Worm (Caenorhabditis elegans) whole organism, L2 larva: ENCODE data around the gene C49C8.5.

Source experiments
- C34F6.9 ChIP-seq: fragments of 150-350 bp; optimal IDR thresholded peaks from 2 replicates; lab custom pipeline; 2014; ENCODE audit warnings: missing biosample characterization, missing genetic modification characterization
- F13H6.1 ChIP-seq: sonication (generic microtip); optimal IDR thresholded peaks from 2 replicates; lab custom pipeline; 2016; ENCODE audit warnings: missing genetic modification characterization, missing compliant biosample characterization
- R02D3.7 ChIP-seq: fragments of 150-350 bp; optimal IDR thresholded peaks from 2 replicates; lab custom pipeline; 2014; ENCODE audit warnings: missing biosample characterization, missing genetic modification characterization
- Y55F3AM.14 ChIP-seq: fragments of 200-800 bp; sonication (Bioruptor generic); optimal IDR thresholded peaks from 2 replicates; lab custom pipeline; 2018; ENCODE audit warnings: mild to moderate bottlenecking, missing genetic modification characterization, missing compliant biosample characterization
- ZK546.5 ChIP-seq: sonication (generic microtip); optimal IDR thresholded peaks from 2 replicates; lab custom pipeline; 2017; ENCODE audit warnings: missing biosample characterization, missing genetic modification characterization
- alr-1 ChIP-seq: fragments of 150-350 bp; optimal IDR thresholded peaks from 2 replicates; lab custom pipeline; 2014; ENCODE audit warnings: missing biosample characterization, missing genetic modification characterization
- aly-2 ChIP-seq: fragments of 150-350 bp; optimal IDR thresholded peaks from 2 replicates; lab custom pipeline; 2014; ENCODE audit warnings: missing biosample characterization, missing genetic modification characterization
- blmp-1 ChIP-seq: sonication (generic microtip); optimal IDR thresholded peaks from 2 replicates; lab custom pipeline; 2017; ENCODE audit warnings: missing genetic modification characterization, mild to moderate bottlenecking, missing compliant biosample characterization, antibody characterized with exemption, moderate library complexity; ENCODE audit not compliant: insufficient read depth
- ceh-16 ChIP-seq: fragments of 150-350 bp; optimal IDR thresholded peaks from 2 replicates; lab custom pipeline; 2014; ENCODE audit warnings: missing biosample characterization, missing genetic modification characterization
- ceh-82 ChIP-seq: fragments of 150-350 bp; optimal IDR thresholded peaks from 2 replicates; lab custom pipeline; 2014; ENCODE audit warnings: missing biosample characterization, missing genetic modification characterization
- crh-2 ChIP-seq: sonication (generic microtip); optimal IDR thresholded peaks from 2 replicates; lab custom pipeline; 2017; ENCODE audit warnings: missing biosample characterization, missing genetic modification characterization
- dmd-4 ChIP-seq: sonication (generic microtip); optimal IDR thresholded peaks from 2 replicates; lab custom pipeline; 2017; ENCODE audit warnings: missing biosample characterization, missing genetic modification characterization
- elt-1 ChIP-seq: fragments of 150-350 bp; optimal IDR thresholded peaks from 2 replicates; lab custom pipeline; 2014; ENCODE audit warnings: missing biosample characterization, missing genetic modification characterization
- elt-3 ChIP-seq: sonication (generic microtip); optimal IDR thresholded peaks from 2 replicates; lab custom pipeline; 2017; ENCODE audit warnings: missing biosample characterization, missing genetic modification characterization
- fos-1 ChIP-seq: fragments of 150-350 bp; optimal IDR thresholded peaks from 2 replicates; lab custom pipeline; 2014; ENCODE audit warnings: missing biosample characterization, missing genetic modification characterization
- gmeb-1 ChIP-seq: fragments of 150-350 bp; optimal IDR thresholded peaks from 2 replicates; lab custom pipeline; 2014; ENCODE audit warnings: missing biosample characterization, missing genetic modification characterization
- lin-11 ChIP-seq: fragments of 150-350 bp; sonication (generic microtip); optimal IDR thresholded peaks from 2 replicates; lab custom pipeline; 2014; ENCODE audit warnings: missing biosample characterization, missing genetic modification characterization, inconsistent platforms, mixed read lengths
- lin-13 ChIP-seq: fragments of 150-350 bp; optimal IDR thresholded peaks from 2 replicates; lab custom pipeline; 2014; ENCODE audit warnings: missing biosample characterization, missing genetic modification reagents, missing genetic modification characterization
- lin-39 ChIP-seq: fragments of 150-350 bp; optimal IDR thresholded peaks from 2 replicates; lab custom pipeline; 2014; ENCODE audit warnings: missing biosample characterization, missing genetic modification reagents, missing genetic modification characterization
- lsy-2 ChIP-seq, 2 experiments: fragments of 150-350 bp in 1 of 2; sonication (generic microtip) in 1 of 2; optimal IDR thresholded peaks; 2 replicates each; lab custom pipeline; 2014 to 2017; ENCODE audit warnings: missing biosample characterization in 2 of 2, missing genetic modification characterization in 2 of 2
- mab-5 ChIP-seq: fragments of 150-350 bp; optimal IDR thresholded peaks from 2 replicates; lab custom pipeline; 2014; ENCODE audit warnings: missing biosample characterization, missing genetic modification characterization
- mbf-1 ChIP-seq: sonication (generic microtip); optimal IDR thresholded peaks from 2 replicates; lab custom pipeline; 2017; ENCODE audit warnings: missing biosample characterization, missing genetic modification characterization
- mdl-1 ChIP-seq, 2 experiments: fragments of 150-350 bp in 1 of 2; sonication (generic microtip) in 1 of 2; optimal IDR thresholded peaks; 2 replicates each; lab custom pipeline; 2017; ENCODE audit warnings: missing biosample characterization in 2 of 2, missing genetic modification characterization in 2 of 2
- nhr-10 ChIP-seq: sonication (generic microtip); optimal IDR thresholded peaks from 2 replicates; lab custom pipeline; 2017; ENCODE audit warnings: missing biosample characterization, missing genetic modification characterization
- nhr-11 ChIP-seq: fragments of 150-350 bp; optimal IDR thresholded peaks from 2 replicates; lab custom pipeline; 2014; ENCODE audit warnings: missing biosample characterization, missing genetic modification characterization
- nhr-12 ChIP-seq: fragments of 150-350 bp; optimal IDR thresholded peaks from 2 replicates; lab custom pipeline; 2014; ENCODE audit warnings: missing biosample characterization, missing genetic modification characterization
- nhr-129 ChIP-seq: fragments of 150-350 bp; optimal IDR thresholded peaks from 2 replicates; lab custom pipeline; 2014; ENCODE audit warnings: missing biosample characterization, missing genetic modification characterization
- nhr-21 ChIP-seq: fragments of 150-350 bp; optimal IDR thresholded peaks from 2 replicates; lab custom pipeline; 2014; ENCODE audit warnings: missing biosample characterization, missing genetic modification characterization
- nhr-23 ChIP-seq: fragments of 150-350 bp; optimal IDR thresholded peaks from 2 replicates; lab custom pipeline; 2014; ENCODE audit warnings: missing biosample characterization, missing genetic modification reagents, missing genetic modification characterization
- nhr-237 ChIP-seq: fragments of 150-350 bp; optimal IDR thresholded peaks from 2 replicates; lab custom pipeline; 2014; ENCODE audit warnings: missing biosample characterization, missing genetic modification characterization
- nhr-25 ChIP-seq: fragments of 150-350 bp; sonication (generic microtip); optimal IDR thresholded peaks from 3 replicates; lab custom pipeline; 2014; ENCODE audit warnings: missing biosample characterization, missing genetic modification characterization
- nhr-6 ChIP-seq: fragments of 150-350 bp; optimal IDR thresholded peaks from 2 replicates; lab custom pipeline; 2014; ENCODE audit warnings: missing biosample characterization, missing genetic modification characterization
- nhr-77 ChIP-seq: fragments of 150-350 bp; optimal IDR thresholded peaks from 2 replicates; lab custom pipeline; 2014; ENCODE audit warnings: missing biosample characterization, missing genetic modification characterization
- peb-1 ChIP-seq: fragments of 150-350 bp; optimal IDR thresholded peaks from 2 replicates; lab custom pipeline; 2014; ENCODE audit warnings: missing biosample characterization, missing genetic modification characterization
- sem-4 ChIP-seq: fragments of 150-350 bp; optimal IDR thresholded peaks from 2 replicates; lab custom pipeline; 2014; ENCODE audit warnings: missing biosample characterization, missing genetic modification reagents, missing genetic modification characterization
- skn-1 ChIP-seq: sonication (generic microtip); optimal IDR thresholded peaks from 2 replicates; lab custom pipeline; 2017; ENCODE audit warnings: missing biosample characterization, missing genetic modification characterization
- sma-3 ChIP-seq: sonication (generic microtip); optimal IDR thresholded peaks from 2 replicates; lab custom pipeline; 2016; ENCODE audit warnings: missing genetic modification reagents, missing genetic modification characterization, missing compliant biosample characterization
- sma-9 ChIP-seq, 2 experiments: fragments of 150-350 bp in 1 of 2; sonication (generic microtip) in 1 of 2; optimal IDR thresholded peaks; 2 replicates each; lab custom pipeline; 2014 to 2016; ENCODE audit warnings: missing genetic modification characterization in 2 of 2, mild to moderate bottlenecking in 1 of 2, missing biosample characterization in 1 of 2, missing compliant biosample characterization in 1 of 2, missing genetic modification reagents in 1 of 2, moderate library complexity in 1 of 2
- snpc-4 ChIP-seq: fragments of 150-350 bp; optimal IDR thresholded peaks from 2 replicates; lab custom pipeline; 2014; ENCODE audit warnings: missing biosample characterization, missing genetic modification characterization
- unc-39 ChIP-seq: fragments of 150-350 bp; optimal IDR thresholded peaks from 2 replicates; lab custom pipeline; 2014; ENCODE audit warnings: missing biosample characterization, missing genetic modification characterization
- unc-55 ChIP-seq: fragments of 150-350 bp; sonication (generic microtip); optimal IDR thresholded peaks from 3 replicates; lab custom pipeline; 2014; ENCODE audit warnings: missing biosample characterization, missing genetic modification reagents, missing genetic modification characterization
- unc-62 ChIP-seq: fragments of 150-350 bp; optimal IDR thresholded peaks from 2 replicates; lab custom pipeline; 2014; ENCODE audit warnings: missing biosample characterization, missing genetic modification reagents, missing genetic modification characterization
- zag-1 ChIP-seq: fragments of 150-350 bp; optimal IDR thresholded peaks from 2 replicates; lab custom pipeline; 2014; ENCODE audit warnings: missing biosample characterization, missing genetic modification characterization
- ztf-1 ChIP-seq: fragments of 200-800 bp; sonication (Bioruptor generic); conservative IDR thresholded peaks from 2 replicates; pipeline ENCODE4 v1.3.6; 2022; ENCODE audit warnings: missing genetic modification characterization, missing compliant biosample characterization
- ztf-4 ChIP-seq: fragments of 150-350 bp; optimal IDR thresholded peaks from 2 replicates; lab custom pipeline; 2014; ENCODE audit warnings: missing biosample characterization, missing genetic modification characterization

Gene C49C8.5

ce11 chrIV:8653592-8653991 is at the start of gene C49C8.5:
Gene C49C8.5 (minus strand): TSS chrIV:8653664.
- peak; percentile 42 for TF ChIP-seq fos-1 (tag; lab: Kevin White, UChicago)
- no peak for TF ChIP-seq ceh-82 (tag; lab: Kevin White, UChicago)

ce11 chrIV:8697436-8697835 is 44.0 kb upstream of the C49C8.5 start, which contains the start of gene ttll-11:
Gene ttll-11 (plus strand): TSS chrIV:8697736.
- TF ChIP-seq lin-11 (tag; lab: Kevin White, UChicago): peak; percentile 1
- TF ChIP-seq lin-13 (GFP tag; lab: Kevin White, UChicago): no peak

ce11 chrIV:8691486-8691885 is 38.0 kb upstream of the C49C8.5 start, which contains the start of the genes hst-1 and ints-6:
Gene hst-1 (minus strand): TSS chrIV:8691513.
Gene ints-6 (plus strand): TSS chrIV:8691745.
- TF ChIP-seq unc-55 (GFP tag; lab: Kevin White, UChicago): peak; percentile 26
- peak; percentile 6 for TF ChIP-seq C34F6.9
- TF ChIP-seq gmeb-1 (tag; lab: Kevin White, UChicago): peak; percentile 36
- TF ChIP-seq mbf-1 (tag; lab: Kevin White, UChicago): no peak
- peak in 1 of 2 experiments; percentile 31 for TF ChIP-seq lsy-2 (tag; optimal IDR thresholded peaks at IDR 0.05; lab: Kevin White, UChicago)
- TF ChIP-seq ceh-16 (tag; lab: Kevin White, UChicago): no peak
- peak; percentile 15 for TF ChIP-seq sma-3 (GFP tag; lab: Kevin White, UChicago)
- TF ChIP-seq F13H6.1 (tag; lab: Kevin White, UChicago): peak; percentile 19

ce11 chrIV:8687605-8688191 is 34.2 kb upstream of the C49C8.5 start, which contains the start of gene snrp-3:
Gene snrp-3 (minus strand): TSS chrIV:8687810.
- peak; percentile 83 for TF ChIP-seq F13H6.1 (tag; lab: Kevin White, UChicago)
- TF ChIP-seq blmp-1 (tag; lab: Kevin White, UChicago): no peak
- peak; percentile 71 for TF ChIP-seq sma-3 (GFP tag; lab: Kevin White, UChicago)
- TF ChIP-seq unc-39: no peak
- TF ChIP-seq R02D3.7 (tag; lab: Kevin White, UChicago): peak; percentile 16
- no peak for TF ChIP-seq aly-2 (tag; lab: Kevin White, UChicago)
- TF ChIP-seq nhr-11: no peak
- TF ChIP-seq mdl-1 (tag; optimal IDR thresholded peaks at IDR 0.05; lab: Kevin White, UChicago): peak in 1 of 2 experiments; percentile 75
- no peak for TF ChIP-seq ZK546.5
- TF ChIP-seq lin-11 (tag; lab: Kevin White, UChicago): no peak
- TF ChIP-seq ceh-16 (tag; lab: Kevin White, UChicago): no peak
- TF ChIP-seq alr-1 (tag; lab: Kevin White, UChicago): no peak
- TF ChIP-seq nhr-129: peak; percentile 79
- TF ChIP-seq unc-55 (GFP tag; lab: Kevin White, UChicago): peak; percentile 94
- peak; percentile 30 for TF ChIP-seq ztf-4 (tag; lab: Kevin White, UChicago)
- TF ChIP-seq elt-3 (tag; lab: Kevin White, UChicago): no peak
- no peak for TF ChIP-seq ztf-1 (GFP tag; lab: Robert Waterston, UW)
- TF ChIP-seq skn-1 (tag; lab: Kevin White, UChicago): no peak
- no peak for TF ChIP-seq nhr-77
- TF ChIP-seq lsy-2 (tag; optimal IDR thresholded peaks at IDR 0.05; lab: Kevin White, UChicago): peak; percentile 85 to 94
- TF ChIP-seq nhr-25 (tag; lab: Kevin White, UChicago): peak; percentile 90
- TF ChIP-seq C34F6.9: peak; percentile 96
- TF ChIP-seq nhr-12 (tag; lab: Kevin White, UChicago): no peak
- TF ChIP-seq fos-1 (tag; lab: Kevin White, UChicago): peak; percentile 43
- TF ChIP-seq nhr-21 (tag; lab: Kevin White, UChicago): peak; percentile 78
- peak; percentile 73 for TF ChIP-seq mab-5 (tag; lab: Kevin White, UChicago)
- no peak for TF ChIP-seq peb-1 (tag; lab: Kevin White, UChicago)
- TF ChIP-seq nhr-23 (tag; lab: Kevin White, UChicago): no peak
- peak; percentile 62 for TF ChIP-seq sem-4 (tag; lab: Kevin White, UChicago)
- TF ChIP-seq mbf-1 (tag; lab: Kevin White, UChicago): no peak
- TF ChIP-seq Y55F3AM.14 (GFP tag; lab: Kevin White, UChicago): no peak
- TF ChIP-seq nhr-10 (tag; lab: Kevin White, UChicago): peak; percentile 48
- TF ChIP-seq crh-2: peak; percentile 86
- TF ChIP-seq nhr-6 (tag; lab: Kevin White, UChicago): peak; percentile 78
- TF ChIP-seq unc-62 (GFP tag; lab: Kevin White, UChicago): no peak
- peak; percentile 55 for TF ChIP-seq snpc-4
- no peak for TF ChIP-seq dmd-4 (tag; lab: Kevin White, UChicago)
- peak; percentile 79 for TF ChIP-seq sma-9 (GFP tag; optimal IDR thresholded peaks at IDR 0.05; lab: Kevin White, UChicago)
- no peak for TF ChIP-seq sma-9 (tag; optimal IDR thresholded peaks at IDR 0.05; lab: Kevin White, UChicago)
- no peak for TF ChIP-seq nhr-237 (tag; lab: Kevin White, UChicago)
- no peak for TF ChIP-seq elt-1 (tag; lab: Kevin White, UChicago)
- peak; percentile 32 for TF ChIP-seq zag-1 (tag; lab: Kevin White, UChicago)
- TF ChIP-seq ceh-82 (tag; lab: Kevin White, UChicago): no peak
- TF ChIP-seq lin-39 (tag; lab: Kevin White, UChicago): no peak
